Fruit fly (Drosophila melanogaster) ovary, adult (tissue): ENCODE measurements around the gene CG6000.

Experiments used
- CG17801 ChIP-seq: fragments of 200-800 bp; optimal IDR thresholded peaks from 2 replicates; lab custom pipeline; 2019; ENCODE audit warnings: missing biosample characterization, mild to moderate bottlenecking, missing genetic modification characterization, moderate library complexity; ENCODE audit not compliant: partially characterized antibody

The CG6000 gene

DNA sequence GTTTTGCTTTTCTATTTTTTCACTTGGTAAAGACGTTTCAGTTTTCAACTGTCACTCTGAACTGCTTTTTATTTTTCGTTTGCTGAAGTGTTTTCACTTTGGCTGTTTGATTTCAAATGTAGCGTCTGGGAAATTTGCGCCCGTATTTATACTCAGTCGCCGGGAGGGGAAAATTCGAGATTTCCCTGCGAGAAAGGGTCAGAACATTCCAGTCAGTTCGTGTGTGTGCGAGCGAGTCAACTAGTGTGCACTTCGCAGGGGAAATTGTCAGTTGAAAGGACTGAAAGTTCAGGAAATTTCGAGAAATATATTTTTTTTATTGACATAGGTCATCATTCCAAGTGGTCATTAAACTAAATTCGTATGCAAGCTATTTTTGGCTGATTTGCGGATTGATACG, 3.0 kb downstream of the CG6000 start, which contains the start of gene Hsp68:
TSS of gene Hsp68 (minus strand) at position 123 of the 400 bp plus-strand sequence.
- peak; percentile 46 for TF ChIP-seq CG17801 (GFP tag; lab: Kevin White, UChicago)

dm6 chr3R:24058041-24058440, 3.9 kb downstream of the CG6000 start, which contains the start of gene SMC1:
SMC1 (plus strand) TSS chr3R:24058287.
- peak; percentile 48 for TF ChIP-seq CG17801 (GFP tag; lab: Kevin White, UChicago)

DNA sequence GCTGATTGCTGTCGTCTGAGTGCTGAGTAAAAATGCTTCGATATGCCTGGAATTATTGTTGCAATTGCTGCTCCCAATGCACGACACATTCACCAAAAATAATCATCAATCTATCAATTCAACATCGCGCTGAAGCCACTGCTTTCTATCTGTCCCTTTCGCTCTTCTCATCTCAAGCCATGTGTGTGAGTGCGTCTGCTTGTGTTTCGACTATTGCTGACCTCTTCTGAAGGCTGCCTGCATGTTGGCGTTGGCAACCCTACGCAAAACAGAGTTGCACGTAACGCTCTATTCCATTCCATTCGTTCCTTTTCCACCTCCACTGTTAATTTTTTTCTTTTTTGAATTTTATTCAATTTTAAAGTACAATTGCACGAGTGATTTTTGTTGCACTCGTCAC, 11.5 kb downstream of the CG6000 start:
- no peak for TF ChIP-seq CG17801 (GFP tag; lab: Kevin White, UChicago)

DNA sequence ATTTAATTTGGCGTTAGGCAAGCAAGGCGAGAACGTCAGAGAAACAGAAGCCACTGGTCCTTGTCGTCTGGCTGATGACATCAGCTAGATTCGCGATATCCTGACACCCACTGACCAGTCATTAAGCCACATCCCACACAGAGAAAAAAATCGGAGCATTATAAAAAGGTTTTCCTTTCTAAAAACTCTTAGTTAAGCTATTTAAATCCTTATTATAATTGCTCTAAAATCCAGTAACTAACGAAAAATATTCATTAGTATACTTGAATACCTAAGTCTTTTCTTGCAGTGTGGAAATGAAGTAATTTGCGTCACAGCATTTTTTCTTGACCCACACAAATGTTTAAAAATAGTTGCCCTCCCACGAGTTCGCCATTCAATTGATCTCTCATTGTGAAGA, 14.6 kb downstream of the CG6000 start:
- TF ChIP-seq CG17801 (GFP tag; lab: Kevin White, UChicago), result no peak

DNA sequence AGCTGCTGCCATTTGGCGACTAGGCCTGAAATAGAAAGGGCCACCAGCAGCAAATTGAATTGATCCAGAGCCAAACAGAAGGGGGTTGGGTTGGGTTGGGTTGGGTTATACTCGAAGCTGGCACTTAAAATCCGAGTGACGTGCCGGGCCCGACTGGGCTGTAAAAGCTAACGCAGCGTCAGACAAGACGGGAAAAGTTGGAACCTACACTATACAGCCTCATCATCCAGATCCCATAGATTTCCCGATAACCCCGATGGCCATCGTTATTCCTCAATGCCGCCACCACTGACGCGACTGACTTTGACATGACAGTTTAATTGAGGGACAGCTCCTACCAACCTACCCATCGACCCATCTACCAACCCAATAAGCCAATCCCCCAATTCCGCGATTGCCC, 15.8 kb downstream of the CG6000 start:
- no peak for TF ChIP-seq CG17801 (GFP tag; lab: Kevin White, UChicago)

DNA sequence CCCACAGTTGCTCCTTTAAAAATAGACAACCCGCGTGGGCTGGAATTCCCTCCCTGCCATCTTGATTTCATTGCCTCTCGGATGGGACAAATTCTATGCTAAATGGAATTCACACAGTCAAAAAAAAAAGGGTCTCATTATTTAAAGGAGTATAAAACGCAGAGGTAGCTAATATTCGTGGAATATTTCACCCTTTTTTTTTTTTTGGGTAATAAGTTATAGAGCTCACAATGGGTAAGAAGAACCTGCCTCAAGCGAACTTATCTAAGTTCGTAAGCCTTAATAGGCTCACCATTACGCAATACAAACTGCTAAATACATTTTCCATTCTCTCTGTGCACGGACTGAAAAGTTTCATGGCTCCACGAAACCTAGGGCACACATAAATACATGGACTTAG, 19.5 kb downstream of the CG6000 start:
- TF ChIP-seq CG17801 (GFP tag; lab: Kevin White, UChicago), result no peak

DNA sequence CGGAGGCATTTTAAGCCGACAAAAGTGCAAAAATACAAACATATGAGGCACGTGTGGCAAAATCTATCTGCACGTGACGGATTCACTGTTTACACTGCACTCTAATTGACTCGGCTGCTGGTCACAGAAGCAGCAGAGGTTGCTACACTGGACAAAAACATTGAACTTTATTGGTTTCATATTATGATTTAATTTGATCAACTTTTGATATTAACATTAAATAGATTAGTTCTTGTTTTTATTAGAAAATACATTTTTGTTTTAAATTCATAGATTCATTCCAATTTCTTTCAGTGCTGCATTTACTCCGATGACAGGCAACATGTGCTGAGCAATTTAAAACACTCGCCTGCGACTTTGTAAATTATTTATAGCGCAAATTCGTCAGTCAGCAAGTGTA, 24.9 kb downstream of the CG6000 start:
- peak; percentile 60 for TF ChIP-seq CG17801 (GFP tag; lab: Kevin White, UChicago)

dm6 chr3R:24079613-24080012, 25.4 kb downstream of the CG6000 start:
- TF ChIP-seq CG17801 (GFP tag; lab: Kevin White, UChicago), result no peak

- TF ChIP-seq CG17801 (GFP tag; lab: Kevin White, UChicago), result no peak
Measured at dm6 chr3R:24084975-24085374, 30.8 kb downstream of the CG6000 start.

dm6 chr3R:24090143-24090542, 36.0 kb downstream of the CG6000 start:
- TF ChIP-seq CG17801 (GFP tag; lab: Kevin White, UChicago), result no peak

DNA sequence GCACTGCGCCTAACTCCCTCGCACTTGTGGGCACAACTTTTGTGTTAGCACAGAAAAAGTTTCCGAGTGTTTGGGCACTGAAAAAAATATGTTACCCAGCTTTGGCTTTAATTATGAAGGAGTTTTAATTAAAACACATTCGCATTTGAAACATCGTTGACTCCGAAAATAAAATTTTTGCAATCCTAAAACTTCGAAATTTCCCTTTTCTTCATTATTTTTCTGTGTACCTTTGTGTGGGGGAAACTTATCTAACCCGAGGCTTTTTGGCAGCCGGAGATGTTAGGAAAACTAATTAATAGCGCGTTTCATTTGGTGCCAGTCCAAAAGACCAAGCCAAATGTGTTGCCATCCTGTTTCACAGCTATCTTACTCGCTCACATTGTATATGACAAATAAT, 37.5 kb downstream of the CG6000 start:
- no peak for TF ChIP-seq CG17801 (GFP tag; lab: Kevin White, UChicago)

DNA sequence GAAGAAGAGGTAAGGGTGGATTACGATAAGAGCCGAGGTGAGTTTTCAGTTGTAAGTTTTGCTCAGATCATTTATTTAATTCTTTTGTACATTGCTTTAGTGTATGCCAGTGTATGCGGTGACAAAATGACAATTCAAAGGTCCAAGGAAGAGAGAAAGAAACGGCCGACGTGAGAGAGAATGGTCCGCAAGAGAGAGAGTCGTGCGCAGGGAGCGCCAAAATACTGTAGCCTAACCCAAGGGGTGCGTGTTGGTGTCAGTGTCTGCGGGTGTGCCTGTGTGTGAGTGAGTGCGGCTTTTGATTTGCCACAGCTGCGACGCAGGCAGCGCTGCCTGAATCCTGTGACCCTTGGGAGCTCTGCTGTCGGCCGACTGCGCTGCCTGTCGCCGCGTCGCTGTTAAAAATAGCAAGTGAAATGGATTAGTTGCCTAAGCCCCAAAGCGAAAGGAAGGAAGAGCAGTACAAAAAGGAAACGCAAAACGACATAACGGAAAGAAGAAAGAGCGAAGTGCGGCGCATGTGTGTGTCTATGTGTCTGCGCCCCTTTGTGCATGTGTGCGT, 38.5 kb downstream of the CG6000 start:
- no peak for TF ChIP-seq CG17801 (GFP tag; lab: Kevin White, UChicago)

DNA sequence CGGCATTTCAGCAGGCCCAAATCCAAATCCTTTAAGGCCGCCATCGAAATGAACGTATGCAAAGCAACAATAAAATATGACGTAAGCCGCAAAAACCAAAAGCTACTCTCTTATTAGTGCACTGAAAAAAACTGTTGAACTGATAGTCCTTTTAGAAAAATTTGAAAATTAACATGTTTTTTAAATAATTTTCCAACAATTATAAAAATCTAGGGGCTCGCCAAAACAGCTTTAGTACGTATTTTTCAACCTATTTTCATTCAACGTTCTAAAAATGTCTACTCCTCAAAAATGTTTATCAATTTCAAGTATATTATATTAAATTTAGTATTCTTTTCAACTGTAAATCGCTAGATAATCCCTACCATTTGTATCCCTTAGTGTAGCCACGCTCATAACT, 39.2 kb downstream of the CG6000 start:
- TF ChIP-seq CG17801 (GFP tag; lab: Kevin White, UChicago), result no peak

DNA sequence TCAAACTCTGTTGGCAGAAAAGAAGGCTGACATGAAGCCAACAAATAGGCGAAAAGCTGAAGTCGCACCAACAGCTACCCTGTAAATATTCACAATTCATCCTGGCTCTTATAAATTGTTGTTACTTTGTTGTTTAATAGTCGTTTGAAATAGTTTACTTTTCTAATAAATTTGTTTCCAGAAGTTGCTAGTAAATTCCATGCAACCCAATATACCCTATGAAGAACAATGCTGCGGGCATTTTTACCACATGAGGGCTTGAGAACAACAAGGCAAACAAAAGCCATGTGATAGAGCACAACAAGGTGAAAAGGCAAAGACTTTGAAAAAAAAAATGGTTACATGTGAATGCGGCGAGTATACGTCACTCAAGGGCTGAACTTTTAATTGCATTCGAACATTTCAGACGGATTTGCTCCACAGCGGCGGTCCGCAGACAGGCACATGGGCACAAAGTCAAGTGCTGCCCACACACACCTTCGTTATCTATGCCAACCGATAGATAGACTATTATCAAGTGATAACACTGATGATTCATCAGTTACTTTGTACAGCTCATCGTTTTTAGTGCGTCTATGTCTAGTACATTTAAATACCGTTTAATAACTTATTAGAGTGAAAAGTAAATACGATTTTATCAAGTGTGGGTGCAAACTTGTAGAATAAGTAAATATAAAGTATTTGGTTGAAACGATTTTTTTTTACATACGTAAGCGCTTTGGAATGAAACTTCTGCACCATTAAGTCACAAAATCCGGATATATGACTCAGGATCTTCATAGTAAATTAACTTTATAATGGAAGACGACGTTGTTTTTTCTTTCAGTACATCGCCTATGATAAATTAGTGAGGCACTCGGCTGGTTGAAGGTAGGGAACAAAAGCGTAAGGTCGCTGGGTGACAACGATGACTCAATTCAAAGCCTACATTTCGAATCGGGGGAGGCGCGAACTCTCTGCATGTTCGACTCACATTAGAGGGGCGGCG, 45.1 kb downstream of the CG6000 start:
- peak; percentile 60 for TF ChIP-seq CG17801 (GFP tag; lab: Kevin White, UChicago)

- TF ChIP-seq CG17801 (GFP tag; lab: Kevin White, UChicago), result no peak
Measured at dm6 chr3R:24100717-24101116, 46.5 kb downstream of the CG6000 start.

dm6 chr3R:24101437-24101836, 47.2 kb downstream of the CG6000 start:
- peak; percentile 74 for TF ChIP-seq CG17801 (GFP tag; lab: Kevin White, UChicago)
